Worm (Caenorhabditis elegans) whole organism, L2 larva: ENCODE measurements around the gene F28H7.2.

Source experiments
- ama-1 ChIP-seq: fragments of 150-350 bp; optimal IDR thresholded peaks from 2 replicates; lab custom pipeline; 2018; ENCODE audit warnings: inconsistent platforms
- blmp-1 ChIP-seq: sonication (generic microtip); optimal IDR thresholded peaks from 2 replicates; lab custom pipeline; 2017; ENCODE audit warnings: missing genetic modification characterization, mild to moderate bottlenecking, missing compliant biosample characterization, antibody characterized with exemption, moderate library complexity; ENCODE audit not compliant: insufficient read depth
- nhr-10 ChIP-seq: sonication (generic microtip); optimal IDR thresholded peaks from 2 replicates; lab custom pipeline; 2017; ENCODE audit warnings: missing biosample characterization, missing genetic modification characterization
- nhr-237 ChIP-seq: fragments of 150-350 bp; optimal IDR thresholded peaks from 2 replicates; lab custom pipeline; 2014; ENCODE audit warnings: missing biosample characterization, missing genetic modification characterization
- sma-9 ChIP-seq, 2 experiments: fragments of 150-350 bp in 1 of 2; sonication (generic microtip) in 1 of 2; optimal IDR thresholded peaks; 2 replicates each; lab custom pipeline; 2014 to 2016; ENCODE audit warnings: missing genetic modification characterization in 2 of 2, mild to moderate bottlenecking in 1 of 2, missing biosample characterization in 1 of 2, missing compliant biosample characterization in 1 of 2, missing genetic modification reagents in 1 of 2, moderate library complexity in 1 of 2
- ztf-11 ChIP-seq: sonication (generic microtip); optimal IDR thresholded peaks from 2 replicates; lab custom pipeline; 2017; ENCODE audit warnings: missing biosample characterization, missing genetic modification characterization

ce11 chrV:10724472-10724871, 23.2 kb upstream of the F28H7.2 start:
- peak; percentile 46 for TF ChIP-seq sma-9 (GFP tag; optimal IDR thresholded peaks at IDR 0.05; lab: Kevin White, UChicago)
- TF ChIP-seq sma-9 (tag; optimal IDR thresholded peaks at IDR 0.05; lab: Kevin White, UChicago) = no peak
- TF ChIP-seq ama-1 (lab: Kevin White, UChicago) = no peak
- TF ChIP-seq ztf-11 (tag; lab: Kevin White, UChicago) = no peak
- no peak for TF ChIP-seq blmp-1 (tag; lab: Kevin White, UChicago)
- TF ChIP-seq nhr-237 = no peak
- TF ChIP-seq nhr-10 (tag; lab: Kevin White, UChicago) = no peak
